Fruit fly (Drosophila melanogaster) whole organism, adult: ENCODE measurements around the gene P5cr.

Experiments used
- CG11617 ChIP-seq: fragments of 200-800 bp; sonication (Bioruptor generic); optimal IDR thresholded peaks from 2 replicates; lab custom pipeline; 2017; ENCODE audit warnings: mild to moderate bottlenecking, missing biosample characterization, missing genetic modification reagents, missing genetic modification characterization
- CG12768 ChIP-seq: fragments of 200-800 bp; sonication (Bioruptor generic); optimal IDR thresholded peaks from 2 replicates; lab custom pipeline; 2017; ENCODE audit warnings: missing biosample characterization, missing genetic modification characterization, mild to moderate bottlenecking, moderate library complexity, missing genetic modification reagents
- CG14711 ChIP-seq: fragments of 200-800 bp; sonication (Bioruptor generic); optimal IDR thresholded peaks from 2 replicates; lab custom pipeline; 2018; ENCODE audit warnings: missing biosample characterization, mild to moderate bottlenecking, missing genetic modification characterization, moderate library complexity
- CG1620 ChIP-seq: fragments of 200-800 bp; sonication (Bioruptor generic); optimal IDR thresholded peaks from 2 replicates; lab custom pipeline; 2016; ENCODE audit warnings: missing biosample characterization, missing genetic modification characterization
- CG33017 ChIP-seq: fragments of 200-800 bp; sonication (Bioruptor generic); optimal IDR thresholded peaks from 2 replicates; lab custom pipeline; 2018; ENCODE audit warnings: missing biosample characterization, mild to moderate bottlenecking, missing genetic modification characterization, moderate library complexity
- CG5204 ChIP-seq: fragments of 200-800 bp; sonication (Bioruptor generic); optimal IDR thresholded peaks from 2 replicates; lab custom pipeline; 2016; ENCODE audit warnings: missing biosample characterization, missing genetic modification characterization
- CG7045 ChIP-seq: fragments of 200-800 bp; sonication (Bioruptor generic); optimal IDR thresholded peaks from 2 replicates; lab custom pipeline; 2017; ENCODE audit warnings: missing biosample characterization, mild to moderate bottlenecking, missing genetic modification characterization
- CG7101 ChIP-seq: fragments of 200-800 bp; sonication (Bioruptor generic); optimal IDR thresholded peaks from 2 replicates; lab custom pipeline; 2018; ENCODE audit warnings: missing biosample characterization, mild to moderate bottlenecking, missing genetic modification characterization, moderate library complexity
- Clk ChIP-seq: fragments of 200-800 bp; sonication (Bioruptor generic); optimal IDR thresholded peaks from 2 replicates; lab custom pipeline; 2017; ENCODE audit warnings: missing biosample characterization, missing genetic modification characterization
- Crg-1 ChIP-seq: fragments of 200-800 bp; sonication (Bioruptor generic); optimal IDR thresholded peaks from 2 replicates; lab custom pipeline; 2016; ENCODE audit warnings: missing biosample characterization, missing genetic modification characterization
- Hr96 ChIP-seq: fragments of 200-800 bp; sonication (Bioruptor generic); optimal IDR thresholded peaks from 2 replicates; lab custom pipeline; 2016; ENCODE audit warnings: missing biosample characterization, missing genetic modification characterization
- Mnt ChIP-seq: fragments of 200-800 bp; sonication (Bioruptor generic); optimal IDR thresholded peaks from 2 replicates; lab custom pipeline; 2016; ENCODE audit warnings: missing biosample characterization, mild to moderate bottlenecking, missing genetic modification characterization
- bab1 ChIP-seq: fragments of 200-800 bp; sonication (Bioruptor generic); optimal IDR thresholded peaks from 3 replicates; lab custom pipeline; 2019; ENCODE audit warnings: missing biosample characterization, mild to moderate bottlenecking, missing genetic modification characterization, moderate library complexity
- cic ChIP-seq: fragments of 200-800 bp; sonication (Bioruptor generic); optimal IDR thresholded peaks from 2 replicates; lab custom pipeline; 2017; ENCODE audit warnings: missing biosample characterization, mild to moderate bottlenecking, missing genetic modification characterization, moderate library complexity
- cnc ChIP-seq, 2 experiments: fragments of >200 bp; optimal IDR thresholded peaks; 2 replicates each; lab custom pipeline; 2017
- kay ChIP-seq: fragments of 200-800 bp; sonication (Bioruptor generic); peaks from one replicate; lab custom pipeline; 2016; ENCODE audit warnings: missing biosample characterization, missing genetic modification characterization, borderline replicate concordance
- ovo ChIP-seq: fragments of 200-800 bp; sonication (Bioruptor generic); optimal IDR thresholded peaks from 2 replicates; lab custom pipeline; 2016; ENCODE audit warnings: missing biosample characterization, missing genetic modification characterization
- pad ChIP-seq: fragments of 200-800 bp; sonication (Bioruptor generic); optimal IDR thresholded peaks from 3 replicates; lab custom pipeline; 2017; ENCODE audit warnings: missing biosample characterization, missing genetic modification characterization, mild to moderate bottlenecking, moderate library complexity, missing genetic modification reagents
- tj ChIP-seq: fragments of 200-800 bp; sonication (Bioruptor generic); optimal IDR thresholded peaks from 3 replicates; lab custom pipeline; 2017; ENCODE audit warnings: missing biosample characterization, mild to moderate bottlenecking, missing genetic modification characterization, moderate library complexity
- toe ChIP-seq: fragments of 200-800 bp; sonication (Bioruptor generic); optimal IDR thresholded peaks from 2 replicates; lab custom pipeline; 2016; ENCODE audit warnings: missing biosample characterization, missing genetic modification characterization

The P5cr gene

DNA sequence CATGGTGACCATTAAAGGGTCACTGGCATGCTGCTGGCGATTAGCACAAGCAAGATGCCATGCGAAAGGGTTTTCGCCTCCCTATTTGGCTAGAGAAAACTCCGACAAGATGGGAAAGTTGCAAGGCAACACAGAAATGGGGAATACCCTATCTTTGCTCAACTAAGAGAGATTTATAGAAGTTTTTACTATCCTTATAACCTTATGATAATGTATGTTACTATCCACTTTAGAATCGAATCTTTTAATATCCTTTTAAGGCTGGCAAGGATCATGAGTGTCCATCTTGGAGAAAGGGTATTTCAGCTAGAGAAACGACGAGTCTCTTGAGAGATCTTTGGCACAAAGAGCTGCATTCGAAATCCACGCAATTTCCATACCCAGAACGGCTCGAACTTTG, 41.0 kb downstream of the P5cr start:
- TF ChIP-seq tj (GFP tag; lab: Kevin White, UChicago) (no peak), Hr96 (GFP tag; lab: Kevin White, UChicago) (no peak)

DNA sequence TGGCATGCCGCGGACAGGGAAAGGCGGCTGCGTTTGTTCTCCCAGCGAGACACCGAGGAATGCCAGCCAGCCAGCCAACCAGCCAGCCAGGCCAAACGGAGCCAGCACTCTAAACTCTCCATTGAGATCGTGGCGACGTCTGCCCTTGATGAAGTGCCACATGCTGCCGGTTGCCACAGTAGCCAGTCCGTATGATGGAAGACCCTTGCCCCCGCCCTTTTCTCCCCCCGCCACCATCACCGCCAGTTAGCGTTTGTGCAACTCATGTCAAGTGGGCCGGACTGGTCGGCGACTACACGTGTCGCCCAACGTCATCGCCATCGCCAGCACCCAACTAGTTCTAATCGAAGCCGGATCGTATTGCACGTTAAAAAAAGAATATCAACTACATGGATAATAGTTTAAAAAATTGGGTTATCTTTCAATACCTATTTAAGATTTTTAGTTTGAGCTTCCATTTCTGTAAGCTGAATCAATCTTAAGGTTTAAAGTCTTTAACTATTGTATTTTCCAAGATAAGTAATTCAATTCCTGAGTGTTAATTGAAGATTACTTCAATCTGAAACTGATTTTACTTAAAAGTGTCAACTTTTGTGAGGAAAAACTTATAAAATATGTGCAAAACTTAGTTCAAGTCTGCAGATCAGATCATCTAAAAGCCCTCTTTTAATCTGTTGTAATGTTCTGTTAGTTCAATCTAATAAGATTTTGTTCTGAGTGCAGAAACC, 41.7 kb downstream of the P5cr start:
- TF ChIP-seq pad (GFP tag; lab: Kevin White, UChicago) (no peak), cnc (optimal IDR thresholded peaks at IDR 0.05; lab: Kevin White, UChicago) (no peak), tj (GFP tag; lab: Kevin White, UChicago) (no peak), cic (GFP tag; lab: Kevin White, UChicago) (no peak), CG1620 (GFP tag; lab: Kevin White, UChicago) (no peak), CG7045 (GFP tag; lab: Kevin White, UChicago) (no peak), CG5204 (GFP tag; lab: Kevin White, UChicago) (no peak), toe (GFP tag; lab: Kevin White, UChicago) (no peak), kay (GFP tag; lab: Kevin White, UChicago) (no peak), CG7101 (tag; lab: Kevin White, UChicago) (no peak), CG11617 (GFP tag; lab: Kevin White, UChicago) (no peak)

DNA sequence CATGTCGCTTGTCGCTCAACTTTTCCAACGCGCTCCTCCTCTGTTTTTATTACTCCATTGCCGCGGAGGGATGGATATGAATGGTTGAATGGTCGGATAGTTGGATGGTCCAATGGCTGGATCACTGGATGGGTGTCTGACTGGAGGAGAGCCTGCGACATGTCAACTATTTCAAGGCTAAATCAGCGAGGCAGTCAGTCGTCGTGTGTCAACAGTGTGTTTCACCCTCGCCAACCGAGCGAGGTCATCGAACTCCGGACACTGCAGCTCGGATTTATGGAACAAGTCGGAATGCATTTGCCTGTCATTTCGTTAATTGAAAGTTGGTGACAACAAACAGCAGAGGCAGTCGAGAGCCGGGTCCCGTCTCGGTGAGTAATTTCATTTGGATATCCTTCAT, 43.2 kb downstream of the P5cr start:
- TF ChIP-seq cnc (optimal IDR thresholded peaks at IDR 0.05; lab: Kevin White, UChicago) (no peak), CG33017 (tag; lab: Kevin White, UChicago) (no peak), CG1620 (GFP tag; lab: Kevin White, UChicago) (no peak), CG14711 (tag; lab: Kevin White, UChicago) (no peak), toe (GFP tag; lab: Kevin White, UChicago) (no peak)

DNA sequence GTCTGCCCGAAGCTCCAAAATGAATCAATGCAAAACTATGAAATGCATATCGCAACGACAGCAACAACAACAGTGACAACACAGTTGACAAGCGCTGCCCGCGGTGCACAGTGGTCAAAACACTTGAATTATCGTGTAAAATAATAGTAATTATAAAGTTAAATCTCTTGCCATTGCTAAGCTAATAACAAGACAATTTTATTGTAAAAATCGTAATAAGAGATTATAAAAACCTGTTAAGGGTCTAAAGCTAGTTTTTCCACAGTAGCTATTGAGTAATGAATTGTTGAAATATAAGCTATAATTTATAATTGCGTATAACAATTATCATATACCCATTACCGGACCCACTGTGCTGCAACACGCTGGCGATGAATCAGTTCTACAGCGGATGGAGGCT, 44.3 kb downstream of the P5cr start:
- peak; percentile 59 for TF ChIP-seq CG7045 (GFP tag; lab: Kevin White, UChicago)
- no peak for TF ChIP-seq ovo
- TF ChIP-seq Hr96 (GFP tag; lab: Kevin White, UChicago): peak; percentile 10
- TF ChIP-seq pad (GFP tag; lab: Kevin White, UChicago): peak; percentile 2
- TF ChIP-seq Clk (GFP tag; lab: Kevin White, UChicago): no peak
- peak; percentile 36 for TF ChIP-seq cic (GFP tag; lab: Kevin White, UChicago)
- TF ChIP-seq CG12768 (GFP tag; lab: Kevin White, UChicago): peak; percentile 16
- no peak for TF ChIP-seq Crg-1
- TF ChIP-seq tj (GFP tag; lab: Kevin White, UChicago): peak; percentile 5
- peak; percentile 15 for TF ChIP-seq CG14711 (tag; lab: Kevin White, UChicago)
- TF ChIP-seq cnc (optimal IDR thresholded peaks at IDR 0.05; lab: Kevin White, UChicago): no peak
- peak; percentile 14 for TF ChIP-seq CG33017 (tag; lab: Kevin White, UChicago)
- no peak for TF ChIP-seq Mnt (GFP tag; lab: Kevin White, UChicago)
- TF ChIP-seq CG7101 (tag; lab: Kevin White, UChicago): peak; percentile 49
- TF ChIP-seq bab1 (GFP tag; lab: Kevin White, UChicago): peak; percentile 58
- TF ChIP-seq CG5204 (GFP tag; lab: Kevin White, UChicago): peak; percentile 58
- peak; percentile 89 for TF ChIP-seq kay (GFP tag; lab: Kevin White, UChicago)
- no peak for TF ChIP-seq CG1620 (GFP tag; lab: Kevin White, UChicago)
- TF ChIP-seq CG11617 (GFP tag; lab: Kevin White, UChicago): peak; percentile 23
- peak; percentile 21 for TF ChIP-seq toe (GFP tag; lab: Kevin White, UChicago)

DNA sequence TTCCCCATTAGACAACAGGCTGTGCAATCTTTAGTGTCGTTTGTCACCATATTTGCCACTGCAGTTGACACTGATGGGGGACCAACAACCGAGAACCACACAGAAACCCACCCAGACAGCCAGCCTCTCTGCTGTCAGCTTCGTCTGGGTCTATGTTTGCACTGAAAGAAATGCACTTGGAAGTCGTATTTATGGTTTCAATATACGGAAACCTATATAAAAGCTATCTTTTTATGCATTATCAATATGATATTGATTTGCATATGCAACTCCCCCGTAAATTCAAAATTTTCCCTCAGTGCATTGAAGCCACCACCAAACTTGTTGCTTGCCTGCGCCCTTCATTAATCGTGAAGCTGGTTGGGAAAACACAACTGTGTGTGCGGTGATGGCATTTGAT, 45.5 kb downstream of the P5cr start:
- no peak for TF ChIP-seq kay (GFP tag; lab: Kevin White, UChicago)
- TF ChIP-seq CG1620 (GFP tag; lab: Kevin White, UChicago): no peak
- no peak for TF ChIP-seq Crg-1
- TF ChIP-seq CG14711 (tag; lab: Kevin White, UChicago): no peak
- no peak for TF ChIP-seq tj (GFP tag; lab: Kevin White, UChicago)
- no peak for TF ChIP-seq bab1 (GFP tag; lab: Kevin White, UChicago)
- TF ChIP-seq CG5204 (GFP tag; lab: Kevin White, UChicago): no peak
- no peak for TF ChIP-seq pad (GFP tag; lab: Kevin White, UChicago)
- no peak for TF ChIP-seq CG11617 (GFP tag; lab: Kevin White, UChicago)
- no peak for TF ChIP-seq Hr96 (GFP tag; lab: Kevin White, UChicago)
- no peak for TF ChIP-seq Mnt (GFP tag; lab: Kevin White, UChicago)
- no peak for TF ChIP-seq cic (GFP tag; lab: Kevin White, UChicago)
- no peak for TF ChIP-seq CG7045 (GFP tag; lab: Kevin White, UChicago)
- TF ChIP-seq ovo: no peak
- no peak for TF ChIP-seq cnc (optimal IDR thresholded peaks at IDR 0.05; lab: Kevin White, UChicago)

DNA sequence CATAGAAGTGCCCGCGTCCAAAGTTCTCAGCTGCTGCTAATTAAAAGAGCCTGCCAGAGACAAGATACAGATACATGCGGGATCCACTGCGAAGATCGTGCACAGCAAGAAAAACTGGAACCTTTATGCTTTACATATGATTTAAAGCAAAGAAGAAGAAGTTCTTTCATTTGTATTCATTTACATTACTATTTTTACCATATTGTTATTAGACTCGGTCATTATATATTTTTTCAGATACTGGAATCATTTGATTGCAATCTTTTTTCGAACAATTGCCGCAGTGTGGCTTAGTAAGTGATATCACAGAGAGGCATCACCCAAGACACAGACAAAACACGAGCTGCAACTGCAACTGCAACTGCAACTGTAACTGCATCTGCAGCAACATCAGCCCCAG, 46.4 kb downstream of the P5cr start:
- TF ChIP-seq kay (GFP tag; lab: Kevin White, UChicago) (no peak), CG12768 (GFP tag; lab: Kevin White, UChicago) (no peak), toe (GFP tag; lab: Kevin White, UChicago) (no peak), Mnt (GFP tag; lab: Kevin White, UChicago) (no peak), CG1620 (GFP tag; lab: Kevin White, UChicago) (no peak), Crg-1 (no peak), cic (GFP tag; lab: Kevin White, UChicago) (no peak), pad (GFP tag; lab: Kevin White, UChicago) (no peak), ovo (no peak), cnc (optimal IDR thresholded peaks at IDR 0.05; lab: Kevin White, UChicago) (no peak), CG5204 (GFP tag; lab: Kevin White, UChicago) (no peak), CG14711 (tag; lab: Kevin White, UChicago) (no peak)
